Fruit fly (Drosophila melanogaster) whole organism, adult: ENCODE data around the gene CG33947.

Experiments
- CG12768 ChIP-seq: fragments of 200-800 bp; sonication (Bioruptor generic); optimal IDR thresholded peaks from 2 replicates; lab custom pipeline; 2017; ENCODE audit warnings: missing biosample characterization, missing genetic modification characterization, mild to moderate bottlenecking, moderate library complexity, missing genetic modification reagents
- CG14711 ChIP-seq: fragments of 200-800 bp; sonication (Bioruptor generic); optimal IDR thresholded peaks from 2 replicates; lab custom pipeline; 2018; ENCODE audit warnings: missing biosample characterization, mild to moderate bottlenecking, missing genetic modification characterization, moderate library complexity
- CG1620 ChIP-seq: fragments of 200-800 bp; sonication (Bioruptor generic); optimal IDR thresholded peaks from 2 replicates; lab custom pipeline; 2016; ENCODE audit warnings: missing biosample characterization, missing genetic modification characterization
- CG5204 ChIP-seq: fragments of 200-800 bp; sonication (Bioruptor generic); optimal IDR thresholded peaks from 2 replicates; lab custom pipeline; 2016; ENCODE audit warnings: missing biosample characterization, missing genetic modification characterization
- CG7045 ChIP-seq: fragments of 200-800 bp; sonication (Bioruptor generic); optimal IDR thresholded peaks from 2 replicates; lab custom pipeline; 2017; ENCODE audit warnings: missing biosample characterization, mild to moderate bottlenecking, missing genetic modification characterization
- Clk ChIP-seq: fragments of 200-800 bp; sonication (Bioruptor generic); optimal IDR thresholded peaks from 2 replicates; lab custom pipeline; 2017; ENCODE audit warnings: missing biosample characterization, missing genetic modification characterization
- cnc ChIP-seq, 2 experiments: fragments of >200 bp; optimal IDR thresholded peaks; 2 replicates each; lab custom pipeline; 2017
- ovo ChIP-seq: fragments of 200-800 bp; sonication (Bioruptor generic); optimal IDR thresholded peaks from 2 replicates; lab custom pipeline; 2016; ENCODE audit warnings: missing biosample characterization, missing genetic modification characterization
- pad ChIP-seq: fragments of 200-800 bp; sonication (Bioruptor generic); optimal IDR thresholded peaks from 3 replicates; lab custom pipeline; 2017; ENCODE audit warnings: missing biosample characterization, missing genetic modification characterization, mild to moderate bottlenecking, moderate library complexity, missing genetic modification reagents

DNA sequence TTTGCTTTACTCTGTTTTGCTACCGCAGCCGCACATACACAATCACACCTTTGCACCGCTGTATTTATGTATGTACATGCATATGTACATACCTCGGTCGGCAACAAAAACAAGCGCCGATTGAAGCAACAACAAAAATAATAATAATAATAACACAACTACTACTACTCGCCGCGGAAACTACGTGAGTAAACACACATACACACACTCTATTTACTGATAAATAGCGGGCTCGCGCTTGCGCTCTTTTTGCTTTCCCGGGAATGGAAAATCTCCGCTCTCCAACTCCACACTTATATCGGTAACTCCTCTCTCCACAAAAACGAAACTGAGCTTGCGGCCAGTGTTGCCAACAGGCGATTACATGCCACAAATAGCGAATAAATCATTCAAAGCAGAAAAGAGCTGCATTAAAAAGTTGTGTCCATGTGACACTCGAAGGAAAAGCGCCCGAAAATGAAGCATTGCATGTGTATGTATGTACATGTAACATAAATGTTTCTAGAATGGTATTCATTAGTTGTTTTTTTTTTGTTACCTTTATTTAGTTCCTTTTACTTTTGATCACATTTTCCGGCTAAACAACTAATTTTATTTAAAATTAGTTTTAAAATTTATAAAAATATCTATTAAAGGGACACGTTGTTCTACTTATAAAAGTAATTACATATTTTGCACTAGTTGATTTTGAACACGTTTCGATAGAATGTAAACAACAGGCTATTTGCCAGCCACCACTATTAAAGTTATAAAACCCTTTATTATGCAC, 22.5 kb downstream of the CG33947 start:
- TF ChIP-seq CG5204 (GFP tag; lab: Kevin White, UChicago) (no peak), ovo (peak; percentile 80), CG14711 (tag; lab: Kevin White, UChicago) (peak; percentile 60), CG7045 (peak; percentile 48), Clk (GFP tag; lab: Kevin White, UChicago) (peak; percentile 54), cnc (optimal IDR thresholded peaks at IDR 0.05; lab: Kevin White, UChicago) (no peak), CG1620 (GFP tag; lab: Kevin White, UChicago) (no peak), pad (GFP tag; lab: Kevin White, UChicago) (peak; percentile 78), CG12768 (GFP tag; lab: Kevin White, UChicago) (peak; percentile 68)
